Fruit fly (Drosophila melanogaster) whole organism, embryonic: Measurements from ENCODE around the gene robl22E.
A peak's percentile ranks its signal among the peaks of the same experiment; 100 is the strongest.

ENCODE experiments used
- Asciz ChIP-seq: fragments of 200-800 bp; sonication (Bioruptor generic); optimal IDR thresholded peaks from 2 replicates; lab custom pipeline; 2017; ENCODE audit warnings: missing biosample characterization, mild to moderate bottlenecking, missing genetic modification characterization, missing genetic modification reagents
- CG10321 ChIP-seq: fragments of 200-800 bp; sonication (Bioruptor generic); IDR thresholded peaks from 2 replicates; pipeline ENCODE4 v1.3.6; 2022; ENCODE audit warnings: missing biosample characterization, missing genetic modification characterization
- CG10462 ChIP-seq: fragments of 200-800 bp; sonication (Bioruptor generic); optimal IDR thresholded peaks from 2 replicates; lab custom pipeline; 2016; ENCODE audit warnings: missing biosample characterization, missing genetic modification characterization
- CG11398 ChIP-seq: fragments of 200-800 bp; sonication (Bioruptor generic); optimal IDR thresholded peaks from 2 replicates; lab custom pipeline; 2016; ENCODE audit warnings: missing biosample characterization, missing genetic modification characterization
- CG12104 ChIP-seq: fragments of 200-800 bp; sonication (Bioruptor generic); optimal IDR thresholded peaks from 3 replicates; lab custom pipeline; 2016; ENCODE audit warnings: missing biosample characterization, missing genetic modification characterization
- CG12769 ChIP-seq: fragments of 200-800 bp; sonication (Bioruptor generic); optimal IDR thresholded peaks from 2 replicates; lab custom pipeline; 2019; ENCODE audit warnings: missing biosample characterization, mild to moderate bottlenecking, missing genetic modification characterization, moderate library complexity
- CG13775 ChIP-seq: fragments of 200-800 bp; sonication (Bioruptor generic); optimal IDR thresholded peaks from 3 replicates; lab custom pipeline; 2017; ENCODE audit warnings: missing biosample characterization, mild to moderate bottlenecking, missing genetic modification characterization
- CG14441 ChIP-seq: fragments of 200-800 bp; sonication (Bioruptor generic); IDR thresholded peaks from 2 replicates; pipeline ENCODE4 v1.3.6; 2022; ENCODE audit warnings: missing biosample characterization, missing genetic modification characterization
- CG14667 ChIP-seq: fragments of 200-800 bp; sonication (Bioruptor generic); IDR thresholded peaks from 2 replicates; pipeline ENCODE4 v1.3.6; 2022; ENCODE audit warnings: missing biosample characterization, missing genetic modification characterization
- CG15514 ChIP-seq: fragments of 200-800 bp; sonication (Bioruptor generic); optimal IDR thresholded peaks from 3 replicates; lab custom pipeline; 2017; ENCODE audit warnings: missing biosample characterization, missing genetic modification characterization, mild to moderate bottlenecking, moderate library complexity, missing genetic modification reagents
- CG15601 ChIP-seq: fragments of 200-800 bp; sonication (Bioruptor generic); optimal IDR thresholded peaks from 3 replicates; lab custom pipeline; 2019; ENCODE audit warnings: missing biosample characterization, mild to moderate bottlenecking, missing genetic modification characterization, moderate library complexity
- CG1603 ChIP-seq: fragments of 200-800 bp; sonication (Bioruptor generic); optimal IDR thresholded peaks from 2 replicates; lab custom pipeline; 2019; ENCODE audit warnings: missing biosample characterization, mild to moderate bottlenecking, missing genetic modification characterization, moderate library complexity
- CG16815 ChIP-seq: fragments of 200-800 bp; sonication (Bioruptor generic); optimal IDR thresholded peaks from 3 replicates; lab custom pipeline; 2017; ENCODE audit warnings: missing biosample characterization, mild to moderate bottlenecking, missing genetic modification characterization
- CG30403 ChIP-seq: fragments of 200-800 bp; sonication (Bioruptor generic); optimal IDR thresholded peaks from 3 replicates; lab custom pipeline; 2016; ENCODE audit warnings: missing biosample characterization, missing genetic modification characterization
- CG31388 ChIP-seq: fragments of 200-800 bp; sonication (Bioruptor generic); optimal IDR thresholded peaks from 2 replicates; lab custom pipeline; 2016; ENCODE audit warnings: missing biosample characterization, missing genetic modification characterization
- CG4360 ChIP-seq: fragments of 200-800 bp; sonication (Bioruptor generic); IDR thresholded peaks from 2 replicates; pipeline ENCODE4 v1.3.6; 2022; ENCODE audit warnings: missing biosample characterization, missing genetic modification characterization
- CG4820 ChIP-seq: fragments of 200-800 bp; sonication (Bioruptor generic); optimal IDR thresholded peaks from 3 replicates; lab custom pipeline; 2016; ENCODE audit warnings: missing biosample characterization, missing genetic modification characterization
- CG6689 ChIP-seq: fragments of 200-800 bp; sonication (Bioruptor generic); IDR thresholded peaks from 2 replicates; pipeline ENCODE4 v1.3.6; 2022; ENCODE audit warnings: missing biosample characterization, missing genetic modification characterization
- CG7357 ChIP-seq: fragments of 200-800 bp; sonication (Bioruptor generic); IDR thresholded peaks from 3 replicates; pipeline ENCODE4 v1.3.6; 2022; ENCODE audit warnings: missing biosample characterization, missing genetic modification characterization
- Drgx ChIP-seq: fragments of 200-800 bp; sonication (Bioruptor generic); IDR thresholded peaks from 2 replicates; pipeline ENCODE4 v1.3.6; 2022; ENCODE audit warnings: missing biosample characterization, missing genetic modification characterization
- Eip74EF ChIP-seq, 2 experiments: fragments of 200-800 bp in 1 of 2; fragments of >200 bp in 1 of 2; sonication (Bioruptor generic) in 1 of 2; optimal IDR thresholded peaks; 2 replicates each; lab custom pipeline; 2017 to 2019; ENCODE audit warnings: missing biosample characterization in 2 of 2, missing genetic modification characterization in 2 of 2, mild to moderate bottlenecking in 1 of 2, moderate library complexity in 1 of 2
- Ets65A ChIP-seq: fragments of 200-800 bp; sonication (Bioruptor generic); peaks from one replicate; lab custom pipeline; 2016; ENCODE audit warnings: missing biosample characterization, missing genetic modification characterization
- H15 ChIP-seq: fragments of 200-800 bp; sonication (Bioruptor generic); IDR thresholded peaks from 3 replicates; pipeline ENCODE4 v1.3.6; 2022; ENCODE audit warnings: missing biosample characterization, missing genetic modification characterization
- Hmr ChIP-seq: fragments of 200-800 bp; sonication (Bioruptor generic); optimal IDR thresholded peaks from 3 replicates; lab custom pipeline; 2017; ENCODE audit warnings: mild to moderate bottlenecking, missing biosample characterization, missing genetic modification reagents, missing genetic modification characterization
- NfI ChIP-seq: fragments of 200-800 bp; sonication (Bioruptor generic); optimal IDR thresholded peaks from 3 replicates; lab custom pipeline; 2018; ENCODE audit warnings: missing biosample characterization, mild to moderate bottlenecking, missing genetic modification characterization, moderate library complexity
- Scr ChIP-seq: fragments of 200-800 bp; sonication (Bioruptor generic); IDR thresholded peaks from 2 replicates; pipeline ENCODE4 v1.3.6; 2022; ENCODE audit warnings: missing biosample characterization, missing genetic modification characterization; ENCODE audit not compliant: partially characterized antibody
- ara ChIP-seq: fragments of 200-800 bp; sonication (Bioruptor generic); IDR thresholded peaks from 2 replicates; pipeline ENCODE4 v1.3.6; 2022; ENCODE audit warnings: missing biosample characterization, missing genetic modification characterization
- bab2 ChIP-seq: fragments of 200-800 bp; sonication (Bioruptor generic); optimal IDR thresholded peaks from 2 replicates; lab custom pipeline; 2016; ENCODE audit warnings: missing biosample characterization, missing genetic modification characterization
- cwo ChIP-seq: fragments of 200-800 bp; sonication (Bioruptor generic); optimal IDR thresholded peaks from 3 replicates; lab custom pipeline; 2017; ENCODE audit warnings: missing biosample characterization, missing genetic modification characterization, mild to moderate bottlenecking, moderate library complexity, missing genetic modification reagents
- danr ChIP-seq: fragments of 200-800 bp; sonication (Bioruptor generic); IDR thresholded peaks from 2 replicates; pipeline ENCODE4 v1.3.6; 2022; ENCODE audit warnings: missing biosample characterization, missing genetic modification characterization
- dysf ChIP-seq: fragments of 200-800 bp; sonication (Bioruptor generic); IDR thresholded peaks from 3 replicates; pipeline ENCODE4 v1.3.6; 2022; ENCODE audit warnings: missing biosample characterization, missing genetic modification characterization
- exex ChIP-seq: fragments of 200-800 bp; sonication (Bioruptor generic); optimal IDR thresholded peaks from 4 replicates; lab custom pipeline; 2018; ENCODE audit warnings: missing biosample characterization, mild to moderate bottlenecking, missing genetic modification characterization, moderate library complexity
- ftz-f1 ChIP-seq: fragments of 200-800 bp; sonication (Bioruptor generic); optimal IDR thresholded peaks from 2 replicates; lab custom pipeline; 2016; ENCODE audit warnings: missing biosample characterization, missing genetic modification characterization
- gce ChIP-seq: fragments of 200-800 bp; sonication (Bioruptor generic); IDR thresholded peaks from 3 replicates; pipeline ENCODE4 v1.3.6; 2022; ENCODE audit warnings: missing biosample characterization, missing genetic modification characterization
- ind ChIP-seq: fragments of 200-800 bp; sonication (Bioruptor generic); optimal IDR thresholded peaks from 3 replicates; lab custom pipeline; 2016; ENCODE audit warnings: missing biosample characterization, missing genetic modification characterization
- jing ChIP-seq: fragments of 200-800 bp; sonication (Bioruptor generic); optimal IDR thresholded peaks from 2 replicates; lab custom pipeline; 2018; ENCODE audit warnings: missing biosample characterization, mild to moderate bottlenecking, missing genetic modification characterization
- jumu ChIP-seq: fragments of 200-800 bp; sonication (Bioruptor generic); optimal IDR thresholded peaks from 3 replicates; lab custom pipeline; 2016; ENCODE audit warnings: missing biosample characterization, missing genetic modification characterization
- lola ChIP-seq, 3 experiments: fragments of >200 bp in 2 of 3; fragments of 200-800 bp in 1 of 3; sonication (Bioruptor generic) in 1 of 3; optimal IDR thresholded peaks; 2 replicates each; lab custom pipeline; 2017 to 2019; ENCODE audit warnings: missing biosample characterization in 3 of 3, missing genetic modification characterization in 3 of 3, mild to moderate bottlenecking in 1 of 3, moderate library complexity in 1 of 3
- luna ChIP-seq: fragments of 200-800 bp; sonication (Bioruptor generic); optimal IDR thresholded peaks from 2 replicates; lab custom pipeline; 2016; ENCODE audit warnings: missing biosample characterization, missing genetic modification characterization
- maf-S ChIP-seq: fragments of 200-800 bp; sonication (Bioruptor generic); optimal IDR thresholded peaks from 2 replicates; lab custom pipeline; 2016; ENCODE audit warnings: missing biosample characterization, missing genetic modification characterization
- onecut ChIP-seq: fragments of 200-800 bp; sonication (Bioruptor generic); IDR thresholded peaks from 2 replicates; pipeline ENCODE4 v1.3.6; 2022; ENCODE audit warnings: missing biosample characterization, missing genetic modification characterization
- pnt ChIP-seq: fragments of 200-800 bp; sonication (Bioruptor generic); optimal IDR thresholded peaks from 3 replicates; lab custom pipeline; 2016; ENCODE audit warnings: missing biosample characterization, missing genetic modification characterization
- psq ChIP-seq: fragments of 200-800 bp; sonication (Bioruptor generic); optimal IDR thresholded peaks from 2 replicates; lab custom pipeline; 2017; ENCODE audit warnings: missing biosample characterization, missing genetic modification characterization
- rib ChIP-seq: fragments of 200-800 bp; sonication (Bioruptor generic); IDR thresholded peaks from 2 replicates; pipeline ENCODE4 v1.3.6; 2022; ENCODE audit warnings: missing biosample characterization, missing genetic modification characterization
- row ChIP-seq: fragments of 200-800 bp; sonication (Bioruptor generic); IDR thresholded peaks from 3 replicates; pipeline ENCODE4 v1.3.6; 2022; ENCODE audit warnings: missing biosample characterization, missing genetic modification characterization
- slbo ChIP-seq: fragments of 200-800 bp; sonication (Bioruptor generic); IDR thresholded peaks from 2 replicates; pipeline ENCODE4 v1.3.6; 2022; ENCODE audit warnings: missing biosample characterization, missing genetic modification characterization
- slp2 ChIP-seq: fragments of 200-800 bp; sonication (Bioruptor generic); optimal IDR thresholded peaks from 2 replicates; lab custom pipeline; 2016; ENCODE audit warnings: missing biosample characterization, missing genetic modification characterization
- sug ChIP-seq: fragments of 200-800 bp; optimal IDR thresholded peaks from 2 replicates; lab custom pipeline; 2019; ENCODE audit warnings: missing biosample characterization, mild to moderate bottlenecking, missing genetic modification characterization, moderate library complexity
- zen2 ChIP-seq: fragments of 200-800 bp; sonication (Bioruptor generic); IDR thresholded peaks from 3 replicates; pipeline ENCODE4 v1.3.6; 2022; ENCODE audit warnings: missing biosample characterization, missing genetic modification characterization; ENCODE audit not compliant: partially characterized antibody

Gene robl22E

DNA sequence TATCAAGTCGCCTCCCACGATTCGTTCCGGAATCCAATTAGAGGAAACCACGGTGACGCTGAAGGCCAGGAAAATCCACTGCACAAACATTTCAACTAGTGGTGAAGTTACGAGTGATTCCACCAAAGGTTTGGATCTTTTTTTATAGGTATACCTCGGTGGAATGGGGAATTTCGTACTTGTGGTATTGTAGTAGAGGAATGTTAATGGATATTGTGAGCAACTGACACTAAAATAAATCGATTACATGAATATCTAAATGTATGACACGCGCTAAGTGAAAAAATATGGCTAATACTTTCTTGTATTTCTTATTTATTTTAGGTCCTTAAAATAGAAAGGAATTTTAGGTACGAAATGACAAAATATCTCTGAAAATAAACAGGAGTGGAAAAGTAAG lies 38.3 kb downstream of the robl22E start, which contains the start of gene CG17239:
Gene CG17239, minus strand, starts transcription at position 101 of the 400 bp plus-strand sequence.
- TF ChIP-seq bab2 (GFP tag; lab: Kevin White, UChicago) (no peak), CG11398 (no peak), CG14441 (GFP tag; lab: Robert Waterston, UW) (no peak), NfI (GFP tag; lab: Kevin White, UChicago) (no peak), pnt (GFP tag; lab: Kevin White, UChicago) (no peak), CG4360 (GFP tag; lab: Robert Waterston, UW) (no peak), Asciz (GFP tag; lab: Kevin White, UChicago) (no peak), danr (no peak), onecut (no peak), CG10321 (GFP tag; lab: Robert Waterston, UW) (no peak), CG15601 (no peak), CG15514 (GFP tag; lab: Kevin White, UChicago) (no peak), exex (tag; lab: Kevin White, UChicago) (no peak), luna (GFP tag; lab: Kevin White, UChicago) (no peak), CG12769 (no peak), CG10462 (GFP tag; lab: Kevin White, UChicago) (no peak), lola (GFP tag; optimal IDR thresholded peaks at IDR 0.05; lab: Kevin White, UChicago) (no peak), CG16815 (GFP tag; lab: Kevin White, UChicago) (no peak), psq (GFP tag; lab: Kevin White, UChicago) (no peak), CG14667 (GFP tag; lab: Robert Waterston, UW) (no peak)

DNA sequence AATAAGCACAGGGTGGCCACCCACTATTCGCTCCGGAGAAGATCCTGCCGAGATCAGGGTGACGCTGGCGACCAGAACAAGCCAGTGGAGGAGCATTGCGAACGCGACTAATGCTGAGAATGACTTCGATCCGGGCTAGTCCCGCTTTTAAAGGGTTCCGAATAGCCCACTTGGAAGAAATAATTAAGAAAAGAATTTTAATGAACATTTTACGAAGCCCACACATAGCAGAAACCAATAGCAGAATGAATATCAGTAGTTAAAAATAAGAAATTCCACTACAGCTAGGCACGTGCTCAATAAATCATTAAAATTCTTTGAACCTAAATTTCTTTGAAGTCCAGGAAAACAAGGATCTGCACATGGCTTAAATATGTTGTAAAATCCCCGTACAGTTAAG lies 39.4 kb downstream of the robl22E start, which contains the start of gene Ser12:
Gene Ser12, minus strand, starts transcription at position 101 of the 400 bp plus-strand sequence.
- TF ChIP-seq CG4820 (GFP tag; lab: Kevin White, UChicago) (no peak), rib (GFP tag; lab: Robert Waterston, UW) (no peak), Drgx (GFP tag; lab: Robert Waterston, UW) (no peak), CG12104 (no peak), CG31388 (GFP tag; lab: Kevin White, UChicago) (no peak)

DNA sequence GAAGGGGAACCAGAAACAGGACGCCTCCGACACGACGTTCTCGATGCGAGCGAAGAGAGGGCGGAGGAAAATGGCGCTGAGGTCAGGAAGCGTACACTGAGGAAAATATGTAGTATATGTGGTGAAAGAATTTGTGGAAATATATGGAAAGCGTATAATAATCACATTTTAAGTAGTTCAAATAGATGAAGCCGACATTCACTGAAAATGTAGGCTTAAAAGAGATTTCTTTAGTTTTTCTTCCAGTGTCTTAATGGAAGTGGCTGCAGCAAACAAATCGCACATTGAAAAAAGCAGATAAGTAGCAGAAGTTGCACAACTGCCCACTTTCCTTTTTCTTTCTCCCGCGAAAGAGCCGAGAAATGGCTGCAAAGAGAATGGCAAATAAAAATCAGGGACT lies 41.0 kb downstream of the robl22E start:
- 0 out of 2 replicates have a peak, but pooled peaks have one; percentile 46 for TF ChIP-seq ara
- no peak for TF ChIP-seq ftz-f1
- TF ChIP-seq Scr (GFP tag; lab: Robert Waterston, UW), result no peak
- TF ChIP-seq Eip74EF (GFP tag; optimal IDR thresholded peaks at IDR 0.05; lab: Kevin White, UChicago), result no peak
- TF ChIP-seq row (GFP tag; lab: Robert Waterston, UW), result peak; percentile 32; the same call in 2 of the 3 replicates
- TF ChIP-seq jing (GFP tag; lab: Kevin White, UChicago), result no peak
- no peak for TF ChIP-seq sug
- peak; percentile 27; the same call in 1 of the 2 replicates for TF ChIP-seq slbo (GFP tag; lab: Robert Waterston, UW)
- TF ChIP-seq CG1603 (tag; lab: Kevin White, UChicago), result peak; percentile 16
- no peak for TF ChIP-seq slp2 (GFP tag; lab: Kevin White, UChicago)
- no peak for TF ChIP-seq H15 (GFP tag; lab: Robert Waterston, UW)
- 0 out of 2 replicates have a peak, but pooled peaks have one; percentile 27 for TF ChIP-seq CG6689 (GFP tag; lab: Robert Waterston, UW)
- 0 out of 3 replicates have a peak, but pooled peaks have one; percentile 31 for TF ChIP-seq dysf
- TF ChIP-seq ind (GFP tag; lab: Kevin White, UChicago), result no peak
- no peak for TF ChIP-seq cwo
- TF ChIP-seq zen2 (GFP tag; lab: Robert Waterston, UW), result no peak
- TF ChIP-seq Hmr (GFP tag; lab: Kevin White, UChicago), result peak; percentile 7
- no peak for TF ChIP-seq jumu
- TF ChIP-seq CG30403 (GFP tag; lab: Kevin White, UChicago), result no peak
- TF ChIP-seq CG7357, result 0 out of 3 replicates have a peak, but pooled peaks have one; percentile 30
- TF ChIP-seq CG13775 (GFP tag; lab: Kevin White, UChicago), result no peak
- TF ChIP-seq maf-S (GFP tag; lab: Kevin White, UChicago), result no peak
- peak; percentile 93 for TF ChIP-seq Ets65A (GFP tag; lab: Kevin White, UChicago)
- 0 out of 3 replicates have a peak, but pooled peaks have one; percentile 7 for TF ChIP-seq gce (GFP tag; lab: Robert Waterston, UW)
